Fruit fly (Drosophila melanogaster) Kc167 (cell line): ENCODE data around the gene smo.

Experiments
- Myc ChIP-seq: fragments of >200 bp; optimal IDR thresholded peaks from 2 replicates; lab custom pipeline; 2017; ENCODE audit warnings: missing external identifiers
- Sin3A ChIP-seq: fragments of >200 bp; optimal IDR thresholded peaks from 2 replicates; lab custom pipeline; 2018; ENCODE audit warnings: missing external identifiers
- h ChIP-seq: fragments of >200 bp; optimal IDR thresholded peaks from 3 replicates; lab custom pipeline; 2018; ENCODE audit warnings: missing external identifiers
- insv ChIP-seq: fragments of >200 bp; optimal IDR thresholded peaks from 3 replicates; lab custom pipeline; 2018; ENCODE audit warnings: missing external identifiers
- psq ChIP-seq: fragments of >200 bp; optimal IDR thresholded peaks from 2 replicates; lab custom pipeline; 2017; ENCODE audit warnings: missing external identifiers

dm6 chr2L:294452-295362 is 17.3 kb downstream of the smo start, which contains the start of the genes U2af38 and Stip1:
- no peak for TF ChIP-seq Myc (lab: Kevin White, UChicago)
- no peak for TF ChIP-seq h (lab: Kevin White, UChicago)
- TF ChIP-seq psq = no peak
- TF ChIP-seq insv (lab: Kevin White, UChicago) = no peak
- no peak for TF ChIP-seq Sin3A (lab: Kevin White, UChicago)
